Fruit fly (Drosophila melanogaster) whole organism, adult: ENCODE results near the gene fng.

Experiments used
- CG11617 ChIP-seq: fragments of 200-800 bp; sonication (Bioruptor generic); optimal IDR thresholded peaks from 2 replicates; lab custom pipeline; 2017; ENCODE audit warnings: mild to moderate bottlenecking, missing biosample characterization, missing genetic modification reagents, missing genetic modification characterization
- CG12768 ChIP-seq: fragments of 200-800 bp; sonication (Bioruptor generic); optimal IDR thresholded peaks from 2 replicates; lab custom pipeline; 2017; ENCODE audit warnings: missing biosample characterization, missing genetic modification characterization, mild to moderate bottlenecking, moderate library complexity, missing genetic modification reagents
- CG14711 ChIP-seq: fragments of 200-800 bp; sonication (Bioruptor generic); optimal IDR thresholded peaks from 2 replicates; lab custom pipeline; 2018; ENCODE audit warnings: missing biosample characterization, mild to moderate bottlenecking, missing genetic modification characterization, moderate library complexity
- CG1620 ChIP-seq: fragments of 200-800 bp; sonication (Bioruptor generic); optimal IDR thresholded peaks from 2 replicates; lab custom pipeline; 2016; ENCODE audit warnings: missing biosample characterization, missing genetic modification characterization
- CG33017 ChIP-seq: fragments of 200-800 bp; sonication (Bioruptor generic); optimal IDR thresholded peaks from 2 replicates; lab custom pipeline; 2018; ENCODE audit warnings: missing biosample characterization, mild to moderate bottlenecking, missing genetic modification characterization, moderate library complexity
- CG5204 ChIP-seq: fragments of 200-800 bp; sonication (Bioruptor generic); optimal IDR thresholded peaks from 2 replicates; lab custom pipeline; 2016; ENCODE audit warnings: missing biosample characterization, missing genetic modification characterization
- CG7045 ChIP-seq: fragments of 200-800 bp; sonication (Bioruptor generic); optimal IDR thresholded peaks from 2 replicates; lab custom pipeline; 2017; ENCODE audit warnings: missing biosample characterization, mild to moderate bottlenecking, missing genetic modification characterization
- CG7101 ChIP-seq: fragments of 200-800 bp; sonication (Bioruptor generic); optimal IDR thresholded peaks from 2 replicates; lab custom pipeline; 2018; ENCODE audit warnings: missing biosample characterization, mild to moderate bottlenecking, missing genetic modification characterization, moderate library complexity
- Clk ChIP-seq: fragments of 200-800 bp; sonication (Bioruptor generic); optimal IDR thresholded peaks from 2 replicates; lab custom pipeline; 2017; ENCODE audit warnings: missing biosample characterization, missing genetic modification characterization
- Crg-1 ChIP-seq: fragments of 200-800 bp; sonication (Bioruptor generic); optimal IDR thresholded peaks from 2 replicates; lab custom pipeline; 2016; ENCODE audit warnings: missing biosample characterization, missing genetic modification characterization
- Hr96 ChIP-seq: fragments of 200-800 bp; sonication (Bioruptor generic); optimal IDR thresholded peaks from 2 replicates; lab custom pipeline; 2016; ENCODE audit warnings: missing biosample characterization, missing genetic modification characterization
- Mnt ChIP-seq: fragments of 200-800 bp; sonication (Bioruptor generic); optimal IDR thresholded peaks from 2 replicates; lab custom pipeline; 2016; ENCODE audit warnings: missing biosample characterization, mild to moderate bottlenecking, missing genetic modification characterization
- bab1 ChIP-seq: fragments of 200-800 bp; sonication (Bioruptor generic); optimal IDR thresholded peaks from 3 replicates; lab custom pipeline; 2019; ENCODE audit warnings: missing biosample characterization, mild to moderate bottlenecking, missing genetic modification characterization, moderate library complexity
- cic ChIP-seq: fragments of 200-800 bp; sonication (Bioruptor generic); optimal IDR thresholded peaks from 2 replicates; lab custom pipeline; 2017; ENCODE audit warnings: missing biosample characterization, mild to moderate bottlenecking, missing genetic modification characterization, moderate library complexity
- cnc ChIP-seq, 2 experiments: fragments of >200 bp; optimal IDR thresholded peaks; 2 replicates each; lab custom pipeline; 2017
- kay ChIP-seq: fragments of 200-800 bp; sonication (Bioruptor generic); peaks from one replicate; lab custom pipeline; 2016; ENCODE audit warnings: missing biosample characterization, missing genetic modification characterization, borderline replicate concordance
- ovo ChIP-seq: fragments of 200-800 bp; sonication (Bioruptor generic); optimal IDR thresholded peaks from 2 replicates; lab custom pipeline; 2016; ENCODE audit warnings: missing biosample characterization, missing genetic modification characterization
- pad ChIP-seq: fragments of 200-800 bp; sonication (Bioruptor generic); optimal IDR thresholded peaks from 3 replicates; lab custom pipeline; 2017; ENCODE audit warnings: missing biosample characterization, missing genetic modification characterization, mild to moderate bottlenecking, moderate library complexity, missing genetic modification reagents
- tj ChIP-seq: fragments of 200-800 bp; sonication (Bioruptor generic); optimal IDR thresholded peaks from 3 replicates; lab custom pipeline; 2017; ENCODE audit warnings: missing biosample characterization, mild to moderate bottlenecking, missing genetic modification characterization, moderate library complexity
- toe ChIP-seq: fragments of 200-800 bp; sonication (Bioruptor generic); optimal IDR thresholded peaks from 2 replicates; lab custom pipeline; 2016; ENCODE audit warnings: missing biosample characterization, missing genetic modification characterization

Gene fng

dm6 chr3L:20946944-20947343 lies 2.4 kb downstream of the fng start:
- TF ChIP-seq kay (GFP tag; lab: Kevin White, UChicago): no peak
- TF ChIP-seq CG14711 (tag; lab: Kevin White, UChicago): no peak
- TF ChIP-seq tj: peak; percentile 98
- peak; percentile 22 for TF ChIP-seq bab1 (GFP tag; lab: Kevin White, UChicago)

DNA sequence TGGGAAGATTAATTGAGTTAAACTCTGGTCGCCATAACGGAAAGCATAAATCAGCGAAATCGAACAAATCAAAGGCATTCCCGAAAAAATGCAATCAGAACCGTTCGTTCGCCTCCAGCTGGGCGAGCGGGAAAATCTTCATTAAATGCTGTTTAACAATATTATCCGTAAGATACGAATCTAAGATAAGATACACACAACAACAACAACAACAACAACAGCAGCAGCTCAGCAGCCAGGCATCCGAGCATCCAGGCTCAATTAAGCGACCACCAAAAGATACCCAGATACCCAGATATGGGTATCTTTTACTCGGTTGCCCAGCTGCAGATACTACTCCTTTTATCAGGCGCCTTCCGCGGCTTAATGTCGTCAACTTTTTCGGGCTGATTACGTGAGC lies 3.3 kb downstream of the fng start:
- TF ChIP-seq CG12768 (GFP tag; lab: Kevin White, UChicago) (no peak), tj (no peak), Mnt (GFP tag; lab: Kevin White, UChicago) (no peak), CG14711 (tag; lab: Kevin White, UChicago) (no peak)

DNA sequence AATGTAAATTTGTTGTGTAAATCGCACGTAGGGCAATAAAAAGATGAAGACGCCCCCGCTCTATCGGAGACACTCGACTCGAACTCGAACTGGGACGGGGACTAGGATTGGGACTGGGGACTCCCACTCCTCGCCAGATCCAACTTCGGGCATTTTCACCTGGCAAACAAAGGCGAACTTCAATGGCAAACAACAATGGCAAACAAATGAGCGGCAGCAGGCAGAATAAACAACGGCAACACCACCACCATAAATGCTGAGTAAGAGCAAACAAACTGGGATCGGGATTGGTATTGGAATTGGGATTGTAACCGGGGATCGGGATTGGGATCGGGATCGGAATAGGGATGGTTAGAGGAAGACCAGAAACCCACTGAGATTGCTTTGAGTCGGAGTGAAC lies 5.1 kb downstream of the fng start:
- no peak for TF ChIP-seq pad (GFP tag; lab: Kevin White, UChicago)
- no peak for TF ChIP-seq CG5204 (GFP tag; lab: Kevin White, UChicago)
- no peak for TF ChIP-seq tj
- no peak for TF ChIP-seq Hr96 (GFP tag; lab: Kevin White, UChicago)
- TF ChIP-seq Crg-1 (GFP tag; lab: Kevin White, UChicago): no peak
- TF ChIP-seq bab1 (GFP tag; lab: Kevin White, UChicago): no peak
- no peak for TF ChIP-seq ovo (GFP tag; lab: Kevin White, UChicago)
- no peak for TF ChIP-seq cic (GFP tag; lab: Kevin White, UChicago)
- TF ChIP-seq Clk: no peak
- TF ChIP-seq cnc (optimal IDR thresholded peaks at IDR 0.05; lab: Kevin White, UChicago): no peak
- no peak for TF ChIP-seq CG14711 (tag; lab: Kevin White, UChicago)
- no peak for TF ChIP-seq Mnt (GFP tag; lab: Kevin White, UChicago)
- no peak for TF ChIP-seq kay (GFP tag; lab: Kevin White, UChicago)
- TF ChIP-seq CG12768 (GFP tag; lab: Kevin White, UChicago): no peak
- TF ChIP-seq CG33017: no peak
- TF ChIP-seq CG7101: no peak
- no peak for TF ChIP-seq toe (GFP tag; lab: Kevin White, UChicago)

DNA sequence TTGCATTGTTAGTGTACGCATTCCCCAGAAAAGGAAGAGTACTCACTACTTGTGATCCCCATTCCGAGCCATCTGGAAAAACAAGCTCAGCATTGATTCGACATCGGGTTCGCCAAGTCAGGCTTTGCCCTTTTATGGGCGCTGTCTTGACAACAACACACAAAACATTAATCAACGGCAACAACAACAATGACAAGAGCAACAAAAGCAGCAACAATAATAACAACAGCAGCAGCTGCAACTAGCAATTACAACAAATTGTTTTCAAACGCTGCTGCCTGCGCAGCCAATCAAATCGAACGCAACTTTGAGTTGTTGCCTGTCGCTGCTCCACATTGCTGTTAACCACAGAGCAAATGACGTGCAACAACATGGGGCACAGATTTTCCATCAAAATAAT lies 7.2 kb downstream of the fng start:
- TF ChIP-seq cic (GFP tag; lab: Kevin White, UChicago): no peak
- TF ChIP-seq Mnt (GFP tag; lab: Kevin White, UChicago): no peak
- TF ChIP-seq CG33017: no peak
- no peak for TF ChIP-seq CG1620
- TF ChIP-seq Clk: no peak
- no peak for TF ChIP-seq CG12768 (GFP tag; lab: Kevin White, UChicago)
- TF ChIP-seq tj: no peak
- no peak for TF ChIP-seq cnc (optimal IDR thresholded peaks at IDR 0.05; lab: Kevin White, UChicago)
- TF ChIP-seq Hr96 (GFP tag; lab: Kevin White, UChicago): no peak
- TF ChIP-seq kay (GFP tag; lab: Kevin White, UChicago): no peak
- no peak for TF ChIP-seq bab1 (GFP tag; lab: Kevin White, UChicago)
- TF ChIP-seq ovo (GFP tag; lab: Kevin White, UChicago): no peak
- TF ChIP-seq CG11617 (GFP tag; lab: Kevin White, UChicago): no peak
- no peak for TF ChIP-seq CG7101

DNA sequence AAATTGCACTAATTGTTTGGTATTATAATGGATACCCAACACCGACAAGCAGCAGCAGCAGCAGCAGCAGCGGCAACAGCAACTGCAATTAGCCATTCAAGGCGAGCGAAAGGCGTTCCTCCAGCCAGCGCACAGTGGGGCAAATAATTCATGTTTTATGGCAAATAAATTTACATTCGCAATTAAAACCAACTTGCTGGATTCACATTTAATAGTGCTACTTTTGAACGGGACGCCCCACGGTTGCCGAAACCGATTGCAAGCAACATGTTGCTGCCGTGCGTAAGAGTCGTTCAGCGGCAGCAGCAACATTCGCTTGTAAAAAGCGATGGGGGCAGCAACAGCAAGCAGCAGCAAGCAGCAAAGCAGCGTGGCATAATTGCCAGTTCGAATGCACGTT lies 15.6 kb downstream of the fng start:
- TF ChIP-seq CG1620: no peak
- no peak for TF ChIP-seq CG7101
- TF ChIP-seq tj: no peak
- no peak for TF ChIP-seq cnc (optimal IDR thresholded peaks at IDR 0.05; lab: Kevin White, UChicago)
- no peak for TF ChIP-seq cic (GFP tag; lab: Kevin White, UChicago)
- TF ChIP-seq Mnt (GFP tag; lab: Kevin White, UChicago): no peak
- no peak for TF ChIP-seq CG14711 (tag; lab: Kevin White, UChicago)
- no peak for TF ChIP-seq pad (GFP tag; lab: Kevin White, UChicago)
- TF ChIP-seq CG7045: no peak
- no peak for TF ChIP-seq CG11617 (GFP tag; lab: Kevin White, UChicago)
- TF ChIP-seq CG33017: no peak
- TF ChIP-seq CG12768 (GFP tag; lab: Kevin White, UChicago): no peak
- no peak for TF ChIP-seq ovo (GFP tag; lab: Kevin White, UChicago)
- no peak for TF ChIP-seq bab1 (GFP tag; lab: Kevin White, UChicago)
- no peak for TF ChIP-seq Crg-1 (GFP tag; lab: Kevin White, UChicago)

dm6 chr3L:20932556-20932955 lies 16.8 kb downstream of the fng start:
- TF ChIP-seq CG1620 (no peak), pad (GFP tag; lab: Kevin White, UChicago) (no peak), kay (GFP tag; lab: Kevin White, UChicago) (no peak), Crg-1 (GFP tag; lab: Kevin White, UChicago) (no peak), CG5204 (GFP tag; lab: Kevin White, UChicago) (no peak), Clk (no peak), tj (no peak), CG7101 (no peak), Hr96 (GFP tag; lab: Kevin White, UChicago) (no peak), CG14711 (tag; lab: Kevin White, UChicago) (no peak), ovo (GFP tag; lab: Kevin White, UChicago) (no peak), cnc (optimal IDR thresholded peaks at IDR 0.05; lab: Kevin White, UChicago) (no peak), CG12768 (GFP tag; lab: Kevin White, UChicago) (no peak), bab1 (GFP tag; lab: Kevin White, UChicago) (no peak), toe (GFP tag; lab: Kevin White, UChicago) (no peak)

DNA sequence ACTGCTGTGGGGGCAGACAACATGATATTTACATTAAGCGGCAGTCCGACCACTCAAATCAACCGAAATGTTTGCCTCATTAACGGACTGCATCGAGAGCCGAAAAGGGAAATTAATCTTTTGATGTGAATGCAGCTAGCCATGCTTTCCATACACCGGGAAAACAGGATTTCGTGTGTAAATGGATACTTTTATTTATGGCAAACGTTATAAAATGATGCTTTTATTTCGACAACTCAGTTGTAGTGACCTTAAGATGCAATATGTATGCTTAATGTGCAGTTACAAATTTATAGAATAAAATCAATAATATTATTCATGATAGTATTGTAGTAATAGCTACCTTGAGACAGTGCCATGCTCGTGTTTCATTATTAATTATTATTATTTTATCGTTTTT lies 17.8 kb downstream of the fng start:
- no peak for TF ChIP-seq Crg-1 (GFP tag; lab: Kevin White, UChicago)
- TF ChIP-seq bab1 (GFP tag; lab: Kevin White, UChicago): no peak
- no peak for TF ChIP-seq CG7045
